Worm (Caenorhabditis elegans) whole organism, young adult: ENCODE measurements around the gene ugt-55.
A peak's percentile ranks its signal among the peaks of the same experiment; 100 is the strongest.

Experiments
- C17E4.6 ChIP-seq: fragments of 200-800 bp; sonication (Bioruptor generic); IDR thresholded peaks from 2 replicates; pipeline ENCODE4 v1.3.6; 2022; ENCODE audit warnings: missing genetic modification reagents, missing genetic modification characterization, missing compliant biosample characterization
- F10E7.11 ChIP-seq: sonication (generic microtip); optimal IDR thresholded peaks from 2 replicates; lab custom pipeline; 2017; ENCODE audit warnings: mild to moderate bottlenecking, missing genetic modification characterization, moderate library complexity, missing compliant biosample characterization
- F52B5.7 ChIP-seq: sonication (generic microtip); optimal IDR thresholded peaks from 2 replicates; lab custom pipeline; 2016; ENCODE audit warnings: mild to moderate bottlenecking, missing genetic modification characterization, missing compliant biosample characterization
- cebp-1 ChIP-seq, 2 experiments: fragments of 200-800 bp in 1 of 2; sonication (Bioruptor generic) in 1 of 2; sonication (generic microtip) in 1 of 2; IDR thresholded peaks in 1 of 2; optimal IDR thresholded peaks in 1 of 2; 2 replicates each; pipeline versions ENCODE4 v1.3.6 to Lab custom; 2017 to 2022; ENCODE audit warnings: missing compliant biosample characterization in 2 of 2, missing genetic modification characterization in 2 of 2, mild to moderate bottlenecking in 1 of 2, missing genetic modification reagents in 1 of 2, moderate library complexity in 1 of 2
- ceh-40 ChIP-seq: fragments of 200-800 bp; sonication (Bioruptor generic); IDR thresholded peaks from 2 replicates; pipeline ENCODE4 v1.3.6; 2022; ENCODE audit warnings: missing genetic modification characterization, missing compliant biosample characterization
- die-1 ChIP-seq: sonication (generic microtip); optimal IDR thresholded peaks from 2 replicates; lab custom pipeline; 2016; ENCODE audit warnings: missing genotype, mild to moderate bottlenecking, missing genetic modification characterization, missing compliant biosample characterization
- egrh-3 ChIP-seq: fragments of 200-800 bp; sonication (Bioruptor generic); IDR thresholded peaks from 2 replicates; pipeline ENCODE4 v1.3.6; 2022; ENCODE audit warnings: missing genetic modification reagents, missing genetic modification characterization, missing compliant biosample characterization
- hmg-1.2 ChIP-seq: fragments of 200-800 bp; sonication (Bioruptor generic); IDR thresholded peaks from 2 replicates; pipeline ENCODE4 v1.3.6; 2022; ENCODE audit warnings: missing genetic modification reagents, missing genetic modification characterization, missing compliant biosample characterization
- lin-40 ChIP-seq: sonication (generic microtip); optimal IDR thresholded peaks from 2 replicates; lab custom pipeline; 2016; ENCODE audit warnings: missing genetic modification characterization, mild to moderate bottlenecking, missing compliant biosample characterization, missing genotype, missing genetic modification reagents
- nfya-1 ChIP-seq: sonication (generic microtip); optimal IDR thresholded peaks from 2 replicates; lab custom pipeline; 2017; ENCODE audit warnings: antibody characterized with exemption, missing compliant biosample characterization, missing genetic modification characterization, borderline replicate concordance; ENCODE audit not compliant: insufficient read depth
- rec-8 ChIP-seq, 2 experiments: sonication (generic microtip); optimal IDR thresholded peaks; 2 replicates each; lab custom pipeline; 2016; ENCODE audit warnings: mild to moderate bottlenecking in 2 of 2, missing genetic modification characterization in 2 of 2, missing genetic modification reagents in 2 of 2, missing genotype in 2 of 2, missing biosample characterization in 1 of 2, missing compliant biosample characterization in 1 of 2, moderate library complexity in 1 of 2
- repo-1 ChIP-seq: sonication (generic microtip); optimal IDR thresholded peaks from 2 replicates; lab custom pipeline; 2017; ENCODE audit warnings: mild to moderate bottlenecking, missing genetic modification characterization, missing compliant biosample characterization
- rpc-1 ChIP-seq, 2 experiments: fragments of 150-350 bp in 1 of 2; sonication (generic microtip) in 1 of 2; optimal IDR thresholded peaks; 2 replicates each; lab custom pipeline; 2014 to 2018; ENCODE audit warnings: missing biosample characterization in 1 of 2, missing genetic modification characterization in 1 of 2, missing genetic modification reagents in 1 of 2, missing genotype in 1 of 2
- snpc-1.3 ChIP-seq: sonication (generic microtip); optimal IDR thresholded peaks from 2 replicates; lab custom pipeline; 2017; ENCODE audit warnings: missing genetic modification characterization, mild to moderate bottlenecking, missing compliant biosample characterization, antibody characterized with exemption, moderate library complexity, missing genotype, missing genetic modification reagents; ENCODE audit not compliant: insufficient read depth
- snpc-3.4 ChIP-seq: sonication (generic microtip); optimal IDR thresholded peaks from 2 replicates; lab custom pipeline; 2017; ENCODE audit warnings: missing genetic modification characterization, mild to moderate bottlenecking, missing compliant biosample characterization, antibody characterized with exemption, moderate library complexity, missing genotype, missing genetic modification reagents
- somi-1 ChIP-seq: fragments of 200-800 bp; sonication (Bioruptor generic); optimal IDR thresholded peaks from 2 replicates; lab custom pipeline; 2018; ENCODE audit warnings: mild to moderate bottlenecking, missing genetic modification characterization, missing compliant biosample characterization

Gene ugt-55

DNA sequence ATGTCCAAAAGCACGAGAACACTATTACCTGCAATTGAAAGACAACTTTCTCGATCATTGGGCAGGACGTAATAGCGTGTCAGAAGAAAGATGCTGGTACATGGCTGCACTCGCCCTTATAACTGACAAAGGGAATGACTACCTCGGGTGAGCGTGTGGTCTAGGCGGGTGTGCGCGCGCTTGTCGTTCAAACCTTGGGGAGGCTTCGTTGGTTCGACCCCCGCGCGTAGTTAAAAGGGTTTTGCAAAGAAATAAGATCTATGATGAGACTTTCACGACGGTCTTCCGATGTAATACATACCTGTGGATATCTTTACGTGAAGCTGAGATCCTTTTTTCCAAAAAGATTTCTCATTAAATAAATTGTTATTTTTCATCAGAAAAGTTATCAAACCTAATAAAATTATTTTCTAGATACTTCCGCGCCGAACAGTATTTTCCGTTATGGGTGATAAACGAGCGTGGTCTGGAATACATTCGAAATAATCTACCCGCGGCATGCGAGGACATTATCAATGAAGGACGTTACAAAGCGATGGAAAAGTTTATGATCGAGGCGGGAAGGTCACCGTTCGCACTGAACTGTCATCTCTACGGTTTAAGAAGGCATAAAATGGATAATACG is 47.1 kb downstream of the ugt-55 start (continued):
- TF ChIP-seq rec-8 (tag; optimal IDR thresholded peaks at IDR 0.05; lab: Kevin White, UChicago): peak; percentile 96 to 99
- TF ChIP-seq rpc-1 (optimal IDR thresholded peaks at IDR 0.05; lab: Kevin White, UChicago): peak; percentile 100
- peak; percentile 100 for TF ChIP-seq rpc-1 (tag; optimal IDR thresholded peaks at IDR 0.05; lab: Kevin White, UChicago)
- TF ChIP-seq lin-40 (tag; lab: Kevin White, UChicago): peak; percentile 91
- TF ChIP-seq somi-1 (GFP tag; lab: Kevin White, UChicago): peak; percentile 96
- peak; percentile 96 for TF ChIP-seq C17E4.6 (GFP tag; lab: Robert Waterston, UW)
- peak; percentile 99 for TF ChIP-seq die-1 (tag; lab: Kevin White, UChicago)
- peak; percentile 100 for TF ChIP-seq F10E7.11 (tag; lab: Kevin White, UChicago)
- peak; percentile 91 for TF ChIP-seq hmg-1.2 (GFP tag; lab: Robert Waterston, UW)
- peak; percentile 91 for TF ChIP-seq snpc-3.4 (tag; lab: Kevin White, UChicago)
- TF ChIP-seq F52B5.7 (tag; lab: Kevin White, UChicago): peak; percentile 100

DNA sequence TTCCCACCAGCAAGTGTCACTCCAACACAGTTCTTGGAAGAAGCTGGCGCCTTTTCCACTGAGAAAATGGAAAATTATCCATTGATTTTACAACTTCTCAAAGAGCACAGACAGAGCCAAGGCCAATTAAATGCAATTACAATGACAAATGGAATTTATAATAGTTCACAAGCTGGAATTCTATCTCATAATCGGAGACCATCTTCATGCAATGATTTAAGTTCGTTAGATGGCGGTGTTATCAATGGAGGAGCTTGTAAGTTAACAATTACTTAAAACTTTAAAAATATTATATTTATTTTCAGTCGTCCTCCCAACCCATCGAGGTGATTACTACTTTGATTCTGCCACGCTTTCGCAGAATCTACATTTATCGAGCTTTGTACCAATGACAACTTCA is 49.2 kb downstream of the ugt-55 start:
- TF ChIP-seq egrh-3 (no peak), snpc-1.3 (tag; lab: Kevin White, UChicago) (no peak), die-1 (tag; lab: Kevin White, UChicago) (no peak), F10E7.11 (tag; lab: Kevin White, UChicago) (no peak), ceh-40 (GFP tag; lab: Robert Waterston, UW) (no peak)

DNA sequence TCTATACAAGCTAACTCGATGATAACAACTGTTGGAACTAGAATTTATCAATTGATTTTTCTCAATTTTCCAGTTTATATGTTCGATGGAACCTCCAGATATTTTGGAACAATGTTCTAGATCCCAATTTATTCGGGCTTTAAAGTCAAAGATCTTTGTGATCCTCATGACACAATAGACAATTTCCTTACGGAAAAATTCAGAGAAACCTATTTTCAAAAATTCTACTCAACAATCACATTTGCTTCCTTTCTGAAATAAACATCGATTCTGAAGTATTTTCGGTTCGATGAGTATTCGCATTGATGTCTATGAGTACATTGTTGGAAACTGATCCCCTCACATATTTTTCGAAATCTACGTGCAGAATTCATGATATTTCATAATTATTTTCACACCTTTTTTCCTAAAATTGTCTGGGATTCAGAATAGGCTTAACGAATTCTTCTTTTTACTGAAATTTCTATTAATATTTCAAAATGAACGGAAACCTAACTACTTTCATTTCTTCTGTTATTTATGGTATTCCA is 50.6 kb downstream of the ugt-55 start, which contains the start of gene srg-45:
srg-45 (plus strand) TSS at position 480 of the 530 bp plus-strand sequence.
- TF ChIP-seq nfya-1 (tag; lab: Kevin White, UChicago) (no peak), lin-40 (tag; lab: Kevin White, UChicago) (peak; percentile 2), F10E7.11 (tag; lab: Kevin White, UChicago) (no peak), cebp-1 (GFP tag; IDR thresholded peaks at IDR 0.05; lab: Robert Waterston, UW) (no peak), cebp-1 (tag; optimal IDR thresholded peaks at IDR 0.05; lab: Kevin White, UChicago) (peak; percentile 9), repo-1 (tag; lab: Kevin White, UChicago) (peak; percentile 51)
